Fruit fly (Drosophila melanogaster) whole organism, embryonic: ENCODE results near the gene Trf.

Experiments
- Ada2b ChIP-seq: fragments of 200-800 bp; sonication (Bioruptor generic); IDR thresholded peaks from 2 replicates; pipeline ENCODE4 v1.3.6; 2022; ENCODE audit warnings: missing biosample characterization, missing genetic modification characterization
- CG10565 ChIP-seq: fragments of 200-800 bp; sonication (Bioruptor generic); optimal IDR thresholded peaks from 3 replicates; lab custom pipeline; 2016; ENCODE audit warnings: missing biosample characterization, mild to moderate bottlenecking, missing genetic modification characterization
- CG11695 ChIP-seq: fragments of 200-800 bp; sonication (Bioruptor generic); IDR thresholded peaks from 3 replicates; pipeline ENCODE4 v1.3.6; 2022; ENCODE audit warnings: missing biosample characterization, missing genetic modification characterization
- CG12299 ChIP-seq: fragments of 200-800 bp; sonication (Bioruptor generic); optimal IDR thresholded peaks from 2 replicates; lab custom pipeline; 2018; ENCODE audit warnings: missing biosample characterization, mild to moderate bottlenecking, missing genetic modification characterization
- CG12659 ChIP-seq: fragments of 200-800 bp; sonication (Bioruptor generic); optimal IDR thresholded peaks from 3 replicates; lab custom pipeline; 2017; ENCODE audit warnings: mild to moderate bottlenecking, missing biosample characterization, missing genetic modification reagents, missing genetic modification characterization
- CG12744 ChIP-seq: fragments of 200-800 bp; sonication (Bioruptor generic); optimal IDR thresholded peaks from 2 replicates; lab custom pipeline; 2016; ENCODE audit warnings: missing biosample characterization, missing genetic modification characterization
- CG12942 ChIP-seq: fragments of 200-800 bp; sonication (Bioruptor generic); optimal IDR thresholded peaks from 3 replicates; lab custom pipeline; 2016; ENCODE audit warnings: missing biosample characterization, missing genetic modification characterization
- CG15073 ChIP-seq: fragments of 200-800 bp; sonication (Bioruptor generic); optimal IDR thresholded peaks from 2 replicates; lab custom pipeline; 2016; ENCODE audit warnings: missing biosample characterization, missing genetic modification characterization
- CG16815 ChIP-seq: fragments of 200-800 bp; sonication (Bioruptor generic); optimal IDR thresholded peaks from 3 replicates; lab custom pipeline; 2017; ENCODE audit warnings: missing biosample characterization, mild to moderate bottlenecking, missing genetic modification characterization
- CG18476 ChIP-seq: fragments of 200-800 bp; sonication (Bioruptor generic); optimal IDR thresholded peaks from 2 replicates; lab custom pipeline; 2016; ENCODE audit warnings: missing biosample characterization, mild to moderate bottlenecking, missing genetic modification characterization
- CG2202 ChIP-seq: fragments of 200-800 bp; sonication (Bioruptor generic); optimal IDR thresholded peaks from 2 replicates; lab custom pipeline; 2018; ENCODE audit warnings: missing biosample characterization, mild to moderate bottlenecking, missing genetic modification characterization
- CG2889 ChIP-seq: fragments of 200-800 bp; sonication (Bioruptor generic); IDR thresholded peaks from 3 replicates; pipeline ENCODE4 v1.3.6; 2022; ENCODE audit warnings: missing biosample characterization, missing genetic modification characterization
- CG3281 ChIP-seq: fragments of 200-800 bp; sonication (Bioruptor generic); optimal IDR thresholded peaks from 3 replicates; lab custom pipeline; 2017; ENCODE audit warnings: missing biosample characterization, mild to moderate bottlenecking, missing genetic modification characterization
- CG4424 ChIP-seq: fragments of 200-800 bp; sonication (Bioruptor generic); optimal IDR thresholded peaks from 3 replicates; lab custom pipeline; 2016; ENCODE audit warnings: missing biosample characterization, missing genetic modification characterization
- CG6175 ChIP-seq: fragments of 200-800 bp; sonication (Bioruptor generic); IDR thresholded peaks from 3 replicates; pipeline ENCODE4 v1.3.6; 2022; ENCODE audit warnings: missing biosample characterization, missing genetic modification characterization
- CG7357 ChIP-seq: fragments of 200-800 bp; sonication (Bioruptor generic); IDR thresholded peaks from 3 replicates; pipeline ENCODE4 v1.3.6; 2022; ENCODE audit warnings: missing biosample characterization, missing genetic modification characterization
- CG7372 ChIP-seq: fragments of 200-800 bp; sonication (Bioruptor generic); IDR thresholded peaks from 2 replicates; pipeline ENCODE4 v1.3.6; 2022; ENCODE audit warnings: missing biosample characterization, missing genetic modification characterization
- CG8478 ChIP-seq: fragments of >200 bp; optimal IDR thresholded peaks from 2 replicates; lab custom pipeline; 2018
- D19A ChIP-seq: fragments of 200-800 bp; optimal IDR thresholded peaks from 3 replicates; lab custom pipeline; 2019; ENCODE audit warnings: missing biosample characterization, mild to moderate bottlenecking, missing genetic modification characterization, moderate library complexity
- Deaf1 ChIP-seq: fragments of 200-800 bp; optimal IDR thresholded peaks from 3 replicates; lab custom pipeline; 2019; ENCODE audit warnings: missing biosample characterization, mild to moderate bottlenecking, missing genetic modification characterization, moderate library complexity
- ERR ChIP-seq: fragments of 200-800 bp; sonication (Bioruptor generic); optimal IDR thresholded peaks from 2 replicates; lab custom pipeline; 2016; ENCODE audit warnings: missing biosample characterization, missing genetic modification characterization
- Ets65A ChIP-seq: fragments of 200-800 bp; sonication (Bioruptor generic); peaks from one replicate; lab custom pipeline; 2016; ENCODE audit warnings: missing biosample characterization, missing genetic modification characterization
- MESR4 ChIP-seq: fragments of 200-800 bp; sonication (Bioruptor generic); optimal IDR thresholded peaks from 2 replicates; lab custom pipeline; 2018; ENCODE audit warnings: missing biosample characterization, mild to moderate bottlenecking, missing genetic modification characterization, moderate library complexity
- Max ChIP-seq: fragments of 200-800 bp; sonication (Bioruptor generic); optimal IDR thresholded peaks from 2 replicates; lab custom pipeline; 2016; ENCODE audit warnings: missing biosample characterization, mild to moderate bottlenecking, missing genetic modification characterization
- NfI ChIP-seq: fragments of 200-800 bp; sonication (Bioruptor generic); optimal IDR thresholded peaks from 3 replicates; lab custom pipeline; 2018; ENCODE audit warnings: missing biosample characterization, mild to moderate bottlenecking, missing genetic modification characterization, moderate library complexity
- PHDP ChIP-seq: fragments of 200-800 bp; sonication (Bioruptor generic); optimal IDR thresholded peaks from 3 replicates; lab custom pipeline; 2018; ENCODE audit warnings: missing biosample characterization, mild to moderate bottlenecking, missing genetic modification characterization, moderate library complexity
- Pdp1 ChIP-seq, 2 experiments: fragments of 200-800 bp; sonication (Bioruptor generic); optimal IDR thresholded peaks; 3 replicates each; lab custom pipeline; 2016; ENCODE audit warnings: missing biosample characterization in 2 of 2, missing genetic modification characterization in 2 of 2, mild to moderate bottlenecking in 1 of 2, moderate library complexity in 1 of 2
- Rx ChIP-seq: fragments of 200-800 bp; sonication (Bioruptor generic); IDR thresholded peaks from 2 replicates; pipeline ENCODE4 v1.3.6; 2022; ENCODE audit warnings: missing biosample characterization, missing genetic modification characterization
- Vsx1 ChIP-seq: fragments of 200-800 bp; sonication (Bioruptor generic); optimal IDR thresholded peaks from 2 replicates; lab custom pipeline; 2017; ENCODE audit warnings: missing biosample characterization, mild to moderate bottlenecking, missing genetic modification characterization, missing genetic modification reagents
- ase ChIP-seq: fragments of 200-800 bp; sonication (Bioruptor generic); IDR thresholded peaks from 3 replicates; pipeline ENCODE4 v1.3.6; 2022; ENCODE audit warnings: missing biosample characterization, missing genetic modification characterization
- btn ChIP-seq: fragments of 200-800 bp; sonication (Bioruptor generic); optimal IDR thresholded peaks from 2 replicates; lab custom pipeline; 2016; ENCODE audit warnings: missing biosample characterization, missing genetic modification characterization
- cad ChIP-seq: fragments of >200 bp; optimal IDR thresholded peaks from 2 replicates; lab custom pipeline; 2017; ENCODE audit warnings: missing biosample characterization, missing genetic modification characterization
- cas ChIP-seq: fragments of 200-800 bp; sonication (Bioruptor generic); IDR thresholded peaks from 2 replicates; pipeline ENCODE4 v1.3.6; 2022; ENCODE audit warnings: missing biosample characterization, missing genetic modification characterization
- fu2 ChIP-seq: fragments of 200-800 bp; sonication (Bioruptor generic); optimal IDR thresholded peaks from 2 replicates; lab custom pipeline; 2016; ENCODE audit warnings: missing biosample characterization, missing genetic modification characterization
- gcm2 ChIP-seq: fragments of 200-800 bp; sonication (Bioruptor generic); optimal IDR thresholded peaks from 2 replicates; lab custom pipeline; 2016; ENCODE audit warnings: missing biosample characterization, missing genetic modification characterization
- gem ChIP-seq: fragments of 200-800 bp; sonication (Bioruptor generic); optimal IDR thresholded peaks from 2 replicates; lab custom pipeline; 2019; ENCODE audit warnings: missing biosample characterization, mild to moderate bottlenecking, missing genetic modification characterization, moderate library complexity
- gro ChIP-seq: fragments of 200-800 bp; sonication (Bioruptor generic); optimal IDR thresholded peaks from 2 replicates; lab custom pipeline; 2016; ENCODE audit warnings: missing biosample characterization, missing genetic modification characterization
- ken ChIP-seq: fragments of 200-800 bp; sonication (Bioruptor generic); IDR thresholded peaks from 3 replicates; pipeline ENCODE4 v1.3.6; 2022; ENCODE audit warnings: missing biosample characterization, missing genetic modification characterization
- nmo ChIP-seq: fragments of 200-800 bp; sonication (Bioruptor generic); optimal IDR thresholded peaks from 2 replicates; lab custom pipeline; 2018; ENCODE audit warnings: missing biosample characterization, mild to moderate bottlenecking, missing genetic modification characterization, moderate library complexity
- onecut ChIP-seq: fragments of 200-800 bp; sonication (Bioruptor generic); IDR thresholded peaks from 2 replicates; pipeline ENCODE4 v1.3.6; 2022; ENCODE audit warnings: missing biosample characterization, missing genetic modification characterization
- pnt ChIP-seq: fragments of 200-800 bp; sonication (Bioruptor generic); optimal IDR thresholded peaks from 3 replicates; lab custom pipeline; 2016; ENCODE audit warnings: missing biosample characterization, missing genetic modification characterization
- pzg ChIP-seq: fragments of 200-800 bp; sonication (Bioruptor generic); optimal IDR thresholded peaks from 3 replicates; lab custom pipeline; 2018; ENCODE audit warnings: missing biosample characterization, mild to moderate bottlenecking, missing genetic modification characterization, moderate library complexity
- sisA ChIP-seq: fragments of 200-800 bp; sonication (Bioruptor generic); IDR thresholded peaks from 2 replicates; pipeline ENCODE4 v1.3.6; 2022; ENCODE audit warnings: missing biosample characterization, missing genetic modification characterization
- slou ChIP-seq: fragments of 200-800 bp; sonication (Bioruptor generic); optimal IDR thresholded peaks from 3 replicates; lab custom pipeline; 2016; ENCODE audit warnings: missing biosample characterization, missing genetic modification characterization
- slp2 ChIP-seq: fragments of 200-800 bp; sonication (Bioruptor generic); optimal IDR thresholded peaks from 2 replicates; lab custom pipeline; 2016; ENCODE audit warnings: missing biosample characterization, missing genetic modification characterization
- sna ChIP-seq: fragments of 200-800 bp; sonication (Bioruptor generic); IDR thresholded peaks from 2 replicates; pipeline ENCODE4 v1.3.6; 2022; ENCODE audit warnings: missing biosample characterization, missing genetic modification characterization; ENCODE audit not compliant: partially characterized antibody
- sqz ChIP-seq: fragments of 200-800 bp; sonication (Bioruptor generic); optimal IDR thresholded peaks from 3 replicates; lab custom pipeline; 2018; ENCODE audit warnings: missing biosample characterization, mild to moderate bottlenecking, missing genetic modification characterization
- tio ChIP-seq: fragments of 200-800 bp; sonication (Bioruptor generic); optimal IDR thresholded peaks from 2 replicates; lab custom pipeline; 2017; ENCODE audit warnings: missing biosample characterization, missing genetic modification characterization, inconsistent platforms
- tna ChIP-seq: fragments of 200-800 bp; sonication (Bioruptor generic); IDR thresholded peaks from 2 replicates; pipeline ENCODE4 v1.3.6; 2022; ENCODE audit warnings: missing biosample characterization, missing genetic modification characterization; ENCODE audit not compliant: partially characterized antibody
- unpg ChIP-seq: fragments of 200-800 bp; sonication (Bioruptor generic); optimal IDR thresholded peaks from 3 replicates; lab custom pipeline; 2018; ENCODE audit warnings: missing biosample characterization, mild to moderate bottlenecking, missing genetic modification characterization, moderate library complexity

The Trf gene

dm6 chr2L:8081640-8082485 is 9.2 kb downstream of the Trf start (continued):
- TF ChIP-seq cas: no peak
- peak; percentile 87 for TF ChIP-seq sisA (GFP tag; lab: Robert Waterston, UW)
- peak; percentile 33 for TF ChIP-seq pnt
- TF ChIP-seq D19A (tag; lab: Kevin White, UChicago): peak; percentile 88
- TF ChIP-seq Rx (GFP tag; lab: Robert Waterston, UW): no peak
- TF ChIP-seq CG15073 (GFP tag; lab: Kevin White, UChicago): no peak
- TF ChIP-seq btn (GFP tag; lab: Kevin White, UChicago): no peak
- peak; percentile 72 for TF ChIP-seq Vsx1 (GFP tag; lab: Kevin White, UChicago)
- no peak for TF ChIP-seq pzg
- TF ChIP-seq CG7372 (GFP tag; lab: Robert Waterston, UW): no peak; the same call in none of the 2 replicates
- TF ChIP-seq NfI (GFP tag; lab: Kevin White, UChicago): peak; percentile 54
- no peak for TF ChIP-seq ERR
- no peak for TF ChIP-seq Deaf1
- peak; percentile 88 for TF ChIP-seq tio (GFP tag; lab: Kevin White, UChicago)
- peak; percentile 59; the same call in 2 of the 3 replicates for TF ChIP-seq ken
- TF ChIP-seq CG2889: 0 out of 3 replicates have a peak, but pooled peaks have one; percentile 44
- peak; percentile 76 for TF ChIP-seq nmo (GFP tag; lab: Kevin White, UChicago)
- 0 out of 3 replicates have a peak, but pooled peaks have one; percentile 21 for TF ChIP-seq ase (GFP tag; lab: Robert Waterston, UW)
- no peak for TF ChIP-seq gro (GFP tag; lab: Kevin White, UChicago)
- TF ChIP-seq CG12299 (tag; lab: Kevin White, UChicago): peak; percentile 65
- peak; percentile 94 for TF ChIP-seq gem (tag; lab: Kevin White, UChicago)
- TF ChIP-seq gcm2 (GFP tag; lab: Kevin White, UChicago): peak; percentile 31
- peak; percentile 88 for TF ChIP-seq CG11695 (GFP tag; lab: Robert Waterston, UW)
- no peak for TF ChIP-seq CG12744
- peak; percentile 7 for TF ChIP-seq slou (GFP tag; lab: Kevin White, UChicago)
- no peak for TF ChIP-seq cad (GFP tag; lab: Kevin White, UChicago)
- no peak for TF ChIP-seq CG8478 (lab: Kevin White, UChicago)
- TF ChIP-seq CG2202 (tag; lab: Kevin White, UChicago): peak; percentile 62
- TF ChIP-seq onecut (GFP tag; lab: Robert Waterston, UW): peak; percentile 83; the same call in 1 of the 2 replicates
- TF ChIP-seq sna: no peak
- TF ChIP-seq Pdp1 (GFP tag; optimal IDR thresholded peaks at IDR 0.05; lab: Kevin White, UChicago): peak in 1 of 2 experiments; percentile 34
- TF ChIP-seq tna: no peak
- peak; percentile 90 for TF ChIP-seq CG12659
- peak; percentile 54 for TF ChIP-seq Max (GFP tag; lab: Kevin White, UChicago)
- peak; percentile 74 for TF ChIP-seq Ets65A (GFP tag; lab: Kevin White, UChicago)
- TF ChIP-seq PHDP: peak; percentile 84
- no peak for TF ChIP-seq Ada2b (GFP tag; lab: Robert Waterston, UW)
- no peak for TF ChIP-seq CG6175
- TF ChIP-seq CG4424 (GFP tag; lab: Kevin White, UChicago): peak; percentile 64
- no peak for TF ChIP-seq CG18476 (GFP tag; lab: Kevin White, UChicago)
- TF ChIP-seq CG10565 (GFP tag; lab: Kevin White, UChicago): no peak
- TF ChIP-seq sqz: peak; percentile 63
- no peak for TF ChIP-seq fu2 (GFP tag; lab: Kevin White, UChicago)
- peak; percentile 45 for TF ChIP-seq CG3281 (GFP tag; lab: Kevin White, UChicago)
- TF ChIP-seq slp2 (GFP tag; lab: Kevin White, UChicago): peak; percentile 22
- TF ChIP-seq CG16815 (GFP tag; lab: Kevin White, UChicago): peak; percentile 77
- no peak for TF ChIP-seq MESR4 (GFP tag; lab: Kevin White, UChicago)
- TF ChIP-seq unpg (GFP tag; lab: Kevin White, UChicago): peak; percentile 80
- peak; percentile 62 for TF ChIP-seq CG12942 (GFP tag; lab: Kevin White, UChicago)
- peak; percentile 31; the same call in 1 of the 3 replicates for TF ChIP-seq CG7357 (GFP tag; lab: Robert Waterston, UW)
